Worm (Caenorhabditis elegans): ENCODE measurements around the gene frpr-9.

DNA sequence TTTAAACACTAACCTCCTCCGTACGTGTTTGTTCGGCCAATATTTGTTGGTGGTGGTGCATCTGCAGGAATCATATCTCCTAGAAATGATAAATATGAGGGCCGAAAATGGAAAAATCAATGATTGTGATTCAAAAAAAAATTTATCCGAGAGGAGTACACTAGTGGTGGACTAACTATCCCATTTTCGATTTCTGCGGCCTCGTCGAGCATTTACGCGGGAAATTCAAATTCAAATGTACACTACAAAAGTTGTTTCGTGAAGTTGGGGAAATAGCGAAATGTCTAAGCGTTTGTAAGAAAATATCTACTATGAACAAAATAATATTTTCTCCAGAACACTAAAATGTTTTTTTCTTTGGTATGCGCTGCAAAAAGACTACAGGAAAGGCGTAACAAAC, 37.4 kb downstream of the frpr-9 start:
- no peak for TF ChIP-seq nhr-77 (tag; optimal IDR thresholded peaks at IDR 0.05)
- TF ChIP-seq egl-27 (tag; optimal IDR thresholded peaks at IDR 0.05), result no peak
- TF ChIP-seq ceh-82 (tag; optimal IDR thresholded peaks at IDR 0.05), result no peak
- peak; percentile 24 for TF ChIP-seq fos-1 (tag; optimal IDR thresholded peaks at IDR 0.05)
- no peak for TF ChIP-seq nhr-23 (tag; optimal IDR thresholded peaks at IDR 0.05)
- TF ChIP-seq mab-5 (tag; optimal IDR thresholded peaks at IDR 0.05), result no peak
- no peak for TF ChIP-seq R02D3.7 (tag; optimal IDR thresholded peaks at IDR 0.05)
- peak; percentile 20 for TF ChIP-seq lin-13 (GFP tag; optimal IDR thresholded peaks at IDR 0.05)
- no peak for TF ChIP-seq aly-2 (tag; optimal IDR thresholded peaks at IDR 0.05)

All from whole organism, L2 larva.